Worm (Caenorhabditis elegans): ENCODE results near the gene F18E3.11.

F18E3.11 gene

ce11 chrV:7431016-7431415 is 17.7 kb downstream of the F18E3.11 start, which contains the start of gene srw-71:
Gene srw-71 (minus strand): TSS chrV:7431116.
- no peak for TF ChIP-seq ztf-1 (GFP tag; conservative IDR thresholded peaks at IDR 0.05)
- no peak for TF ChIP-seq sma-3 (GFP tag; optimal IDR thresholded peaks at IDR 0.05)
- TF ChIP-seq nhr-12 (tag; optimal IDR thresholded peaks at IDR 0.05), result no peak
- no peak for TF ChIP-seq egl-27 (tag; optimal IDR thresholded peaks at IDR 0.05)
- no peak for TF ChIP-seq nhr-21 (tag; optimal IDR thresholded peaks at IDR 0.05)
- no peak for TF ChIP-seq blmp-1 (tag; optimal IDR thresholded peaks at IDR 0.05; ENCODE audit: insufficient read depth)
- no peak for TF ChIP-seq ztf-4 (tag; optimal IDR thresholded peaks at IDR 0.05)
- TF ChIP-seq unc-55 (GFP tag; optimal IDR thresholded peaks at IDR 0.05), result no peak
- no peak for TF ChIP-seq peb-1 (tag; optimal IDR thresholded peaks at IDR 0.05)
- no peak for TF ChIP-seq sem-4 (tag; optimal IDR thresholded peaks at IDR 0.05)
- no peak for TF ChIP-seq unc-62 (GFP tag; optimal IDR thresholded peaks at IDR 0.05)
- no peak for TF ChIP-seq ztf-11 (tag; optimal IDR thresholded peaks at IDR 0.05)
- no peak for TF ChIP-seq elt-3 (tag; optimal IDR thresholded peaks at IDR 0.05)
- TF ChIP-seq lin-13 (GFP tag; optimal IDR thresholded peaks at IDR 0.05), result no peak
- no peak for TF ChIP-seq nhr-23 (tag; optimal IDR thresholded peaks at IDR 0.05)
- no peak for TF ChIP-seq mbf-1 (tag; optimal IDR thresholded peaks at IDR 0.05)
- TF ChIP-seq mdl-1 (tag; optimal IDR thresholded peaks at IDR 0.05), result no peak
- TF ChIP-seq skn-1 (tag; optimal IDR thresholded peaks at IDR 0.05), result no peak
- TF ChIP-seq gmeb-1 (tag; optimal IDR thresholded peaks at IDR 0.05), result no peak
- TF ChIP-seq C34F6.9 (tag; optimal IDR thresholded peaks at IDR 0.05), result no peak

- peak; percentile 33 for TF ChIP-seq nhr-21 (tag; optimal IDR thresholded peaks at IDR 0.05)
- no peak for TF ChIP-seq lin-13 (GFP tag; optimal IDR thresholded peaks at IDR 0.05)
- TF ChIP-seq nhr-129 (tag; optimal IDR thresholded peaks at IDR 0.05), result peak; percentile 10
- TF ChIP-seq ztf-4 (tag; optimal IDR thresholded peaks at IDR 0.05), result peak; percentile 45
- TF ChIP-seq aly-2 (tag; optimal IDR thresholded peaks at IDR 0.05), result no peak
- TF ChIP-seq nhr-11 (tag; optimal IDR thresholded peaks at IDR 0.05), result no peak
- no peak for TF ChIP-seq mab-5 (tag; optimal IDR thresholded peaks at IDR 0.05)
- no peak for TF ChIP-seq ceh-16 (tag; optimal IDR thresholded peaks at IDR 0.05)
- no peak for TF ChIP-seq ceh-82 (tag; optimal IDR thresholded peaks at IDR 0.05)
- TF ChIP-seq nhr-77 (tag; optimal IDR thresholded peaks at IDR 0.05), result no peak
- peak; percentile 82 for TF ChIP-seq ama-1 (optimal IDR thresholded peaks at IDR 0.05)
These were observed 19.3 kb downstream of the F18E3.11 start for ce11 chrV:7432441-7433146.

- TF ChIP-seq lsy-2 (tag; optimal IDR thresholded peaks at IDR 0.05) (peak in 1 of 2 experiments; percentile 71), crh-2 (tag; optimal IDR thresholded peaks at IDR 0.05) (peak; percentile 78), nhr-10 (tag; optimal IDR thresholded peaks at IDR 0.05) (no peak), ztf-11 (tag; optimal IDR thresholded peaks at IDR 0.05) (no peak), C34F6.9 (tag; optimal IDR thresholded peaks at IDR 0.05) (peak; percentile 76), fos-1 (tag; optimal IDR thresholded peaks at IDR 0.05) (peak; percentile 49), gmeb-1 (tag; optimal IDR thresholded peaks at IDR 0.05) (peak; percentile 16), zag-1 (tag; optimal IDR thresholded peaks at IDR 0.05) (peak; percentile 37), sma-9 (GFP tag; optimal IDR thresholded peaks at IDR 0.05) (peak; percentile 95), sma-9 (tag; optimal IDR thresholded peaks at IDR 0.05) (no peak), F13H6.1 (tag; optimal IDR thresholded peaks at IDR 0.05) (peak; percentile 64), mdl-1 (tag; optimal IDR thresholded peaks at IDR 0.05) (peak; percentile 87 to 88), nhr-6 (tag; optimal IDR thresholded peaks at IDR 0.05) (no peak), sem-4 (tag; optimal IDR thresholded peaks at IDR 0.05) (peak; percentile 46), ama-1 (optimal IDR thresholded peaks at IDR 0.05) (peak; percentile 88), peb-1 (tag; optimal IDR thresholded peaks at IDR 0.05) (no peak), nhr-129 (tag; optimal IDR thresholded peaks at IDR 0.05) (peak; percentile 48), ztf-4 (tag; optimal IDR thresholded peaks at IDR 0.05) (peak; percentile 6), Y55F3AM.14 (GFP tag; optimal IDR thresholded peaks at IDR 0.05) (no peak), skn-1 (tag; optimal IDR thresholded peaks at IDR 0.05) (peak; percentile 34)
These were observed 21.6 kb downstream of the F18E3.11 start for ce11 chrV:7434805-7435363.

Measured in whole organism, L2 larva.